Worm (Caenorhabditis elegans) whole organism, L2 larva: ENCODE results near the gene F46B3.1.
"Not testable (repeated sequence)": the region's sequence is repeated elsewhere in the genome, so short reads cannot be mapped to it uniquely, and the experiment has no call there.

Experiments
- C34F6.9 ChIP-seq: fragments of 150-350 bp; optimal IDR thresholded peaks from 2 replicates; lab custom pipeline; 2014; ENCODE audit warnings: missing biosample characterization, missing genetic modification characterization
- F13H6.1 ChIP-seq: sonication (generic microtip); optimal IDR thresholded peaks from 2 replicates; lab custom pipeline; 2016; ENCODE audit warnings: missing genetic modification characterization, missing compliant biosample characterization
- R02D3.7 ChIP-seq: fragments of 150-350 bp; optimal IDR thresholded peaks from 2 replicates; lab custom pipeline; 2014; ENCODE audit warnings: missing biosample characterization, missing genetic modification characterization
- Y55F3AM.14 ChIP-seq: fragments of 200-800 bp; sonication (Bioruptor generic); optimal IDR thresholded peaks from 2 replicates; lab custom pipeline; 2018; ENCODE audit warnings: mild to moderate bottlenecking, missing genetic modification characterization, missing compliant biosample characterization
- ZK546.5 ChIP-seq: sonication (generic microtip); optimal IDR thresholded peaks from 2 replicates; lab custom pipeline; 2017; ENCODE audit warnings: missing biosample characterization, missing genetic modification characterization
- alr-1 ChIP-seq: fragments of 150-350 bp; optimal IDR thresholded peaks from 2 replicates; lab custom pipeline; 2014; ENCODE audit warnings: missing biosample characterization, missing genetic modification characterization
- ama-1 ChIP-seq: fragments of 150-350 bp; optimal IDR thresholded peaks from 2 replicates; lab custom pipeline; 2018; ENCODE audit warnings: inconsistent platforms
- blmp-1 ChIP-seq: sonication (generic microtip); optimal IDR thresholded peaks from 2 replicates; lab custom pipeline; 2017; ENCODE audit warnings: missing genetic modification characterization, mild to moderate bottlenecking, missing compliant biosample characterization, antibody characterized with exemption, moderate library complexity; ENCODE audit not compliant: insufficient read depth
- ceh-16 ChIP-seq: fragments of 150-350 bp; optimal IDR thresholded peaks from 2 replicates; lab custom pipeline; 2014; ENCODE audit warnings: missing biosample characterization, missing genetic modification characterization
- ceh-82 ChIP-seq: fragments of 150-350 bp; optimal IDR thresholded peaks from 2 replicates; lab custom pipeline; 2014; ENCODE audit warnings: missing biosample characterization, missing genetic modification characterization
- crh-2 ChIP-seq: sonication (generic microtip); optimal IDR thresholded peaks from 2 replicates; lab custom pipeline; 2017; ENCODE audit warnings: missing biosample characterization, missing genetic modification characterization
- egl-27 ChIP-seq: sonication (generic microtip); optimal IDR thresholded peaks from 3 replicates; lab custom pipeline; 2017; ENCODE audit warnings: missing biosample characterization, missing genetic modification reagents, missing genetic modification characterization
- elt-1 ChIP-seq: fragments of 150-350 bp; optimal IDR thresholded peaks from 2 replicates; lab custom pipeline; 2014; ENCODE audit warnings: missing biosample characterization, missing genetic modification characterization
- elt-3 ChIP-seq: sonication (generic microtip); optimal IDR thresholded peaks from 2 replicates; lab custom pipeline; 2017; ENCODE audit warnings: missing biosample characterization, missing genetic modification characterization
- gmeb-1 ChIP-seq: fragments of 150-350 bp; optimal IDR thresholded peaks from 2 replicates; lab custom pipeline; 2014; ENCODE audit warnings: missing biosample characterization, missing genetic modification characterization
- lin-11 ChIP-seq: fragments of 150-350 bp; sonication (generic microtip); optimal IDR thresholded peaks from 2 replicates; lab custom pipeline; 2014; ENCODE audit warnings: missing biosample characterization, missing genetic modification characterization, inconsistent platforms, mixed read lengths
- lin-13 ChIP-seq: fragments of 150-350 bp; optimal IDR thresholded peaks from 2 replicates; lab custom pipeline; 2014; ENCODE audit warnings: missing biosample characterization, missing genetic modification reagents, missing genetic modification characterization
- lin-39 ChIP-seq: fragments of 150-350 bp; optimal IDR thresholded peaks from 2 replicates; lab custom pipeline; 2014; ENCODE audit warnings: missing biosample characterization, missing genetic modification reagents, missing genetic modification characterization
- mab-5 ChIP-seq: fragments of 150-350 bp; optimal IDR thresholded peaks from 2 replicates; lab custom pipeline; 2014; ENCODE audit warnings: missing biosample characterization, missing genetic modification characterization
- nhr-10 ChIP-seq: sonication (generic microtip); optimal IDR thresholded peaks from 2 replicates; lab custom pipeline; 2017; ENCODE audit warnings: missing biosample characterization, missing genetic modification characterization
- nhr-11 ChIP-seq: fragments of 150-350 bp; optimal IDR thresholded peaks from 2 replicates; lab custom pipeline; 2014; ENCODE audit warnings: missing biosample characterization, missing genetic modification characterization
- nhr-12 ChIP-seq: fragments of 150-350 bp; optimal IDR thresholded peaks from 2 replicates; lab custom pipeline; 2014; ENCODE audit warnings: missing biosample characterization, missing genetic modification characterization
- nhr-129 ChIP-seq: fragments of 150-350 bp; optimal IDR thresholded peaks from 2 replicates; lab custom pipeline; 2014; ENCODE audit warnings: missing biosample characterization, missing genetic modification characterization
- nhr-23 ChIP-seq: fragments of 150-350 bp; optimal IDR thresholded peaks from 2 replicates; lab custom pipeline; 2014; ENCODE audit warnings: missing biosample characterization, missing genetic modification reagents, missing genetic modification characterization
- nhr-25 ChIP-seq: fragments of 150-350 bp; sonication (generic microtip); optimal IDR thresholded peaks from 3 replicates; lab custom pipeline; 2014; ENCODE audit warnings: missing biosample characterization, missing genetic modification characterization
- nhr-77 ChIP-seq: fragments of 150-350 bp; optimal IDR thresholded peaks from 2 replicates; lab custom pipeline; 2014; ENCODE audit warnings: missing biosample characterization, missing genetic modification characterization
- peb-1 ChIP-seq: fragments of 150-350 bp; optimal IDR thresholded peaks from 2 replicates; lab custom pipeline; 2014; ENCODE audit warnings: missing biosample characterization, missing genetic modification characterization
- sem-4 ChIP-seq: fragments of 150-350 bp; optimal IDR thresholded peaks from 2 replicates; lab custom pipeline; 2014; ENCODE audit warnings: missing biosample characterization, missing genetic modification reagents, missing genetic modification characterization
- skn-1 ChIP-seq: sonication (generic microtip); optimal IDR thresholded peaks from 2 replicates; lab custom pipeline; 2017; ENCODE audit warnings: missing biosample characterization, missing genetic modification characterization
- sma-3 ChIP-seq: sonication (generic microtip); optimal IDR thresholded peaks from 2 replicates; lab custom pipeline; 2016; ENCODE audit warnings: missing genetic modification reagents, missing genetic modification characterization, missing compliant biosample characterization
- sma-9 ChIP-seq, 2 experiments: fragments of 150-350 bp in 1 of 2; sonication (generic microtip) in 1 of 2; optimal IDR thresholded peaks; 2 replicates each; lab custom pipeline; 2014 to 2016; ENCODE audit warnings: missing genetic modification characterization in 2 of 2, mild to moderate bottlenecking in 1 of 2, missing biosample characterization in 1 of 2, missing compliant biosample characterization in 1 of 2, missing genetic modification reagents in 1 of 2, moderate library complexity in 1 of 2
- unc-39 ChIP-seq: fragments of 150-350 bp; optimal IDR thresholded peaks from 2 replicates; lab custom pipeline; 2014; ENCODE audit warnings: missing biosample characterization, missing genetic modification characterization
- unc-55 ChIP-seq: fragments of 150-350 bp; sonication (generic microtip); optimal IDR thresholded peaks from 3 replicates; lab custom pipeline; 2014; ENCODE audit warnings: missing biosample characterization, missing genetic modification reagents, missing genetic modification characterization
- unc-62 ChIP-seq: fragments of 150-350 bp; optimal IDR thresholded peaks from 2 replicates; lab custom pipeline; 2014; ENCODE audit warnings: missing biosample characterization, missing genetic modification reagents, missing genetic modification characterization
- ztf-1 ChIP-seq: fragments of 200-800 bp; sonication (Bioruptor generic); conservative IDR thresholded peaks from 2 replicates; pipeline ENCODE4 v1.3.6; 2022; ENCODE audit warnings: missing genetic modification characterization, missing compliant biosample characterization
- ztf-11 ChIP-seq: sonication (generic microtip); optimal IDR thresholded peaks from 2 replicates; lab custom pipeline; 2017; ENCODE audit warnings: missing biosample characterization, missing genetic modification characterization
- ztf-4 ChIP-seq: fragments of 150-350 bp; optimal IDR thresholded peaks from 2 replicates; lab custom pipeline; 2014; ENCODE audit warnings: missing biosample characterization, missing genetic modification characterization

F46B3.1 gene

ce11 chrV:20564054-20564453 lies 32.9 kb downstream of the F46B3.1 start, which contains the start of gene F26F2.13:
F26F2.13 (plus strand) TSS chrV:20564354.
- TF ChIP-seq lin-39 (tag; lab: Kevin White, UChicago); sma-3 (GFP tag; lab: Kevin White, UChicago); lin-11 (tag; lab: Kevin White, UChicago): not testable (repeated sequence)

- TF ChIP-seq nhr-129 (tag; lab: Kevin White, UChicago) (no peak), nhr-10 (no peak), C34F6.9 (tag; lab: Kevin White, UChicago) (no peak), sma-9 (GFP tag; optimal IDR thresholded peaks at IDR 0.05; lab: Kevin White, UChicago) (no peak), sma-9 (tag; optimal IDR thresholded peaks at IDR 0.05; lab: Kevin White, UChicago) (no peak), crh-2 (tag; lab: Kevin White, UChicago) (no peak), nhr-25 (tag; lab: Kevin White, UChicago) (no peak), nhr-11 (tag; lab: Kevin White, UChicago) (no peak), alr-1 (no peak), unc-39 (no peak), blmp-1 (tag; lab: Kevin White, UChicago) (no peak), egl-27 (tag; lab: Kevin White, UChicago) (no peak), mab-5 (tag; lab: Kevin White, UChicago) (no peak), ztf-4 (no peak), elt-3 (tag; lab: Kevin White, UChicago) (no peak)
Observed at ce11 chrV:20561795-20562194, 35.2 kb downstream of the F46B3.1 start, which contains the start of gene F26F2.1. F26F2.1 (minus strand) TSS chrV:20561895.

ce11 chrV:20558270-20558669 lies 38.7 kb downstream of the F46B3.1 start, which contains the start of gene abf-4:
abf-4 (minus strand) TSS chrV:20558370.
- no peak for TF ChIP-seq unc-62
- TF ChIP-seq ZK546.5 (tag; lab: Kevin White, UChicago): no peak
- TF ChIP-seq peb-1 (tag; lab: Kevin White, UChicago): no peak
- no peak for TF ChIP-seq nhr-77 (tag; lab: Kevin White, UChicago)
- TF ChIP-seq sem-4: no peak
- no peak for TF ChIP-seq ceh-82
- TF ChIP-seq nhr-23 (tag; lab: Kevin White, UChicago): no peak
- no peak for TF ChIP-seq unc-55 (GFP tag; lab: Kevin White, UChicago)
- TF ChIP-seq skn-1: no peak
- TF ChIP-seq ama-1 (lab: Kevin White, UChicago): no peak
- TF ChIP-seq egl-27 (tag; lab: Kevin White, UChicago): no peak
- TF ChIP-seq ceh-16 (tag; lab: Kevin White, UChicago): no peak
- no peak for TF ChIP-seq elt-3 (tag; lab: Kevin White, UChicago)
- no peak for TF ChIP-seq ztf-11 (tag; lab: Kevin White, UChicago)
- TF ChIP-seq nhr-12 (tag; lab: Kevin White, UChicago): no peak
- TF ChIP-seq ztf-1: no peak
- TF ChIP-seq sma-9 (GFP tag; optimal IDR thresholded peaks at IDR 0.05; lab: Kevin White, UChicago): no peak
- no peak for TF ChIP-seq sma-9 (tag; optimal IDR thresholded peaks at IDR 0.05; lab: Kevin White, UChicago)
- TF ChIP-seq sma-3 (GFP tag; lab: Kevin White, UChicago): no peak
- TF ChIP-seq lin-13 (GFP tag; lab: Kevin White, UChicago): no peak

ce11 chrV:20556260-20556659 lies 40.7 kb downstream of the F46B3.1 start, which contains the start of gene Y38H6C.23:
Y38H6C.23 (minus strand) TSS chrV:20556360.
- no peak for TF ChIP-seq nhr-11 (tag; lab: Kevin White, UChicago)
- TF ChIP-seq lin-13 (GFP tag; lab: Kevin White, UChicago): no peak
- no peak for TF ChIP-seq sma-3 (GFP tag; lab: Kevin White, UChicago)
- no peak for TF ChIP-seq mab-5 (tag; lab: Kevin White, UChicago)

- TF ChIP-seq R02D3.7 (tag; lab: Kevin White, UChicago) (no peak), Y55F3AM.14 (GFP tag; lab: Kevin White, UChicago) (no peak), nhr-129 (tag; lab: Kevin White, UChicago) (no peak), sma-3 (GFP tag; lab: Kevin White, UChicago) (no peak), alr-1 (no peak), elt-1 (tag; lab: Kevin White, UChicago) (no peak), F13H6.1 (tag; lab: Kevin White, UChicago) (no peak), skn-1 (no peak), ZK546.5 (tag; lab: Kevin White, UChicago) (no peak), gmeb-1 (tag; lab: Kevin White, UChicago) (no peak), crh-2 (tag; lab: Kevin White, UChicago) (no peak), nhr-23 (tag; lab: Kevin White, UChicago) (no peak), ztf-11 (tag; lab: Kevin White, UChicago) (no peak), ceh-82 (no peak)
Observed at ce11 chrV:20555120-20555519, 41.9 kb downstream of the F46B3.1 start, which contains the start of gene Y38H6C.21. Y38H6C.21 (minus strand) TSS chrV:20555267.
